Worm (Caenorhabditis elegans): ENCODE data around the gene par-4.
A peak's percentile ranks its signal among the peaks of the same experiment; 100 is the strongest.

The par-4 gene

ce11 chrV:18069195-18069594 is 29.3 kb upstream of the par-4 start:
- TF ChIP-seq mcd-1 (GFP tag; IDR thresholded peaks at IDR 0.05) (peak; percentile 52; the same call in 1 of the 2 replicates), hmg-1.2 (GFP tag; IDR thresholded peaks at IDR 0.05) (peak; percentile 25; the same call in 1 of the 2 replicates)

- TF ChIP-seq tbp1 (GFP tag; optimal IDR thresholded peaks at IDR 0.05), result peak; percentile 13
- TF ChIP-seq sea-2 (GFP tag; IDR thresholded peaks at IDR 0.05), result no peak
- TF ChIP-seq ccch-3 (GFP tag; optimal IDR thresholded peaks at IDR 0.05), result no peak
- TF ChIP-seq hlh-12 (tag; optimal IDR thresholded peaks at IDR 0.05), result no peak
- peak; percentile 61 for TF ChIP-seq nfyb-1 (GFP tag; IDR thresholded peaks at IDR 0.05)
- TF ChIP-seq F23B12.7 (tag; optimal IDR thresholded peaks at IDR 0.05; ENCODE audit: insufficient read depth), result no peak
- TF ChIP-seq hmg-20 (GFP tag; IDR thresholded peaks at IDR 0.05), result no peak
- TF ChIP-seq madf-6 (GFP tag; IDR thresholded peaks at IDR 0.05), result peak; percentile 43; the same call in 1 of the 2 replicates
- no peak for TF ChIP-seq snpc-4 (GFP tag; optimal IDR thresholded peaks at IDR 0.05)
- TF ChIP-seq snpc-4 (tag; optimal IDR thresholded peaks at IDR 0.05), result peak in 2 of 4 experiments; percentile 67 to 68
- peak in 2 of 3 experiments; percentile 45 to 76 for TF ChIP-seq lin-35 (GFP tag; optimal IDR thresholded peaks at IDR 0.05)
- TF ChIP-seq lin-40 (tag; optimal IDR thresholded peaks at IDR 0.05), result peak; percentile 76
- TF ChIP-seq pha-4 (tag; optimal IDR thresholded peaks at IDR 0.05), result no peak
- TF ChIP-seq atf-7 (tag; optimal IDR thresholded peaks at IDR 0.05), result no peak
- TF ChIP-seq F22D6.2 (tag; optimal IDR thresholded peaks at IDR 0.05), result no peak
- no peak for TF ChIP-seq cebp-2 (GFP tag; IDR thresholded peaks at IDR 0.05)
- TF ChIP-seq rcor-1 (GFP tag; IDR thresholded peaks at IDR 0.05), result peak; percentile 23; the same call in 1 of the 2 replicates
- no peak for TF ChIP-seq snpc-1.1 (tag; optimal IDR thresholded peaks at IDR 0.05; ENCODE audit: insufficient read depth)
- no peak for TF ChIP-seq sdz-38 (tag; optimal IDR thresholded peaks at IDR 0.05)
- no peak for TF ChIP-seq attf-6 (GFP tag; IDR thresholded peaks at IDR 0.05)
- TF ChIP-seq C17E4.6 (GFP tag; IDR thresholded peaks at IDR 0.05), result no peak
- no peak for TF ChIP-seq repo-1 (tag; optimal IDR thresholded peaks at IDR 0.05)
- peak; percentile 67 for TF ChIP-seq attf-5 (GFP tag; optimal IDR thresholded peaks at IDR 0.05)
- TF ChIP-seq sptf-2 (GFP tag; optimal IDR thresholded peaks at IDR 0.05), result no peak
- no peak for TF ChIP-seq ztf-18 (tag; optimal IDR thresholded peaks at IDR 0.05)
- TF ChIP-seq efl-1 (GFP tag; optimal IDR thresholded peaks at IDR 0.05), result peak; percentile 36
- TF ChIP-seq madf-8 (GFP tag; conservative IDR thresholded peaks at IDR 0.05), result no peak
- no peak for TF ChIP-seq ztf-25 (GFP tag; IDR thresholded peaks at IDR 0.05)
- no peak for TF ChIP-seq athp-1 (tag; optimal IDR thresholded peaks at IDR 0.05)
- no peak for TF ChIP-seq ztf-22 (GFP tag; optimal IDR thresholded peaks at IDR 0.05)
- TF ChIP-seq F37B4.10 (GFP tag; IDR thresholded peaks at IDR 0.05), result no peak
- TF ChIP-seq Y53G8AR.9 (GFP tag; conservative IDR thresholded peaks at IDR 0.05), result no peak
- TF ChIP-seq hlh-26 (GFP tag; conservative IDR thresholded peaks at IDR 0.05), result no peak
- no peak for TF ChIP-seq dpff-1 (tag; optimal IDR thresholded peaks at IDR 0.05)
- no peak for TF ChIP-seq F57A8.1 (GFP tag; optimal IDR thresholded peaks at IDR 0.05)
- TF ChIP-seq Y56A3A.18 (GFP tag; IDR thresholded peaks at IDR 0.05), result no peak
- TF ChIP-seq nhr-120 (GFP tag; IDR thresholded peaks at IDR 0.05), result no peak
- TF ChIP-seq lin-26 (GFP tag; IDR thresholded peaks at IDR 0.05), result no peak
- no peak for TF ChIP-seq T07F8.4 (tag; optimal IDR thresholded peaks at IDR 0.05)
- peak; percentile 21 for TF ChIP-seq nhr-80 (tag; optimal IDR thresholded peaks at IDR 0.05)
- TF ChIP-seq madf-3 (GFP tag; IDR thresholded peaks at IDR 0.05), result no peak
- TF ChIP-seq mes-4 (tag; optimal IDR thresholded peaks at IDR 0.05), result no peak
- TF ChIP-seq cebp-1 (GFP tag; IDR thresholded peaks at IDR 0.05), result no peak
- peak; percentile 58 for TF ChIP-seq cebp-1 (tag; optimal IDR thresholded peaks at IDR 0.05)
- peak; percentile 41; the same call in 1 of the 2 replicates for TF ChIP-seq D2030.7 (GFP tag; IDR thresholded peaks at IDR 0.05)
- TF ChIP-seq nhr-179 (tag; optimal IDR thresholded peaks at IDR 0.05), result no peak
These were observed 19.3 kb upstream of the par-4 start for ce11 chrV:18079163-18079562.

All from whole organism, young adult.